Worm (Caenorhabditis elegans) whole organism, midembryonic: ENCODE data around the gene C55C3.6.

Experiments
- flt-1 ChIP-seq: fragments of 200-800 bp; sonication (Bioruptor generic); IDR thresholded peaks from 2 replicates; pipeline ENCODE4 v1.3.6; 2022; ENCODE audit warnings: missing genetic modification characterization, missing compliant biosample characterization
- klf-2 ChIP-seq: fragments of 200-800 bp; sonication (Bioruptor generic); conservative IDR thresholded peaks from 2 replicates; pipeline ENCODE4 v1.3.6; 2022; ENCODE audit warnings: missing genetic modification reagents, missing genetic modification characterization, missing compliant biosample characterization
- ztf-29 ChIP-seq: fragments of 200-800 bp; sonication (Bioruptor generic); IDR thresholded peaks from 2 replicates; pipeline ENCODE4 v1.3.6; 2022; ENCODE audit warnings: missing genetic modification reagents, missing genetic modification characterization, missing compliant biosample characterization

ce11 chrIV:5703443-5703842 is 20.5 kb downstream of the C55C3.6 start, which contains the start of the genes C55C3.73 and perm-5:
- TF ChIP-seq ztf-29 (no peak), flt-1 (GFP tag; lab: Robert Waterston, UW) (no peak), klf-2 (GFP tag; lab: Robert Waterston, UW) (no peak)
